Worm (Caenorhabditis elegans): ENCODE results near the gene lips-11.

ce11 chrII:1084899-1085298, 25.9 kb downstream of the lips-11 start:
- peak in 1 of 2 experiments; percentile 34 for TF ChIP-seq unc-62 (GFP tag; optimal IDR thresholded peaks at IDR 0.05 in 1 of 2)
- TF ChIP-seq unc-62 (tag; optimal IDR thresholded peaks at IDR 0.05), result no peak
- TF ChIP-seq nhr-76 (tag; optimal IDR thresholded peaks at IDR 0.05), result no peak
- TF ChIP-seq dpl-1 (GFP tag; optimal IDR thresholded peaks at IDR 0.05), result no peak
- peak; percentile 31 for TF ChIP-seq mes-2 (tag; optimal IDR thresholded peaks at IDR 0.05; ENCODE audit: poor library complexity, severe bottlenecking)
- no peak for TF ChIP-seq skn-1 (tag; optimal IDR thresholded peaks at IDR 0.05)
- TF ChIP-seq lin-13 (GFP tag; optimal IDR thresholded peaks at IDR 0.05), result no peak
- TF ChIP-seq aha-1 (tag), result no peak
- peak; percentile 69 for TF ChIP-seq fkh-10 (GFP tag; optimal IDR thresholded peaks at IDR 0.05)
- TF ChIP-seq dmd-9 (GFP tag; IDR thresholded peaks at IDR 0.05), result no peak
- no peak for TF ChIP-seq mxl-2 (GFP tag; conservative IDR thresholded peaks at IDR 0.05)
- TF ChIP-seq ces-1 (GFP tag; optimal IDR thresholded peaks at IDR 0.05), result no peak
- peak; percentile 59 for TF ChIP-seq hlh-30 (tag; optimal IDR thresholded peaks at IDR 0.05; ENCODE audit: insufficient read depth)
- TF ChIP-seq R02D3.7 (tag; optimal IDR thresholded peaks at IDR 0.05), result no peak
- TF ChIP-seq mep-1 (tag; optimal IDR thresholded peaks at IDR 0.05), result peak; percentile 26
